Fruit fly (Drosophila melanogaster) whole organism, embryonic: Measurements from ENCODE around the gene CG1640.

Experiments used
- Aef1 ChIP-seq: fragments of 200-800 bp; sonication (Bioruptor generic); IDR thresholded peaks from 3 replicates; pipeline ENCODE4 v1.3.6; 2022; ENCODE audit warnings: missing biosample characterization, missing genetic modification characterization
- B-H2 ChIP-seq: fragments of 200-800 bp; sonication (Bioruptor generic); optimal IDR thresholded peaks from 2 replicates; lab custom pipeline; 2018; ENCODE audit warnings: missing biosample characterization, mild to moderate bottlenecking, missing genetic modification characterization
- CG10366 ChIP-seq: fragments of 200-800 bp; sonication (Bioruptor generic); IDR thresholded peaks from 2 replicates; pipeline ENCODE4 v1.3.6; 2022; ENCODE audit warnings: missing biosample characterization, missing genetic modification characterization
- CG11093 ChIP-seq: fragments of 200-800 bp; sonication (Bioruptor generic); IDR thresholded peaks from 3 replicates; pipeline ENCODE4 v1.3.6; 2022; ENCODE audit warnings: missing biosample characterization, missing genetic modification characterization
- CG11398 ChIP-seq: fragments of 200-800 bp; sonication (Bioruptor generic); optimal IDR thresholded peaks from 2 replicates; lab custom pipeline; 2016; ENCODE audit warnings: missing biosample characterization, missing genetic modification characterization
- CG13775 ChIP-seq: fragments of 200-800 bp; sonication (Bioruptor generic); optimal IDR thresholded peaks from 3 replicates; lab custom pipeline; 2017; ENCODE audit warnings: missing biosample characterization, mild to moderate bottlenecking, missing genetic modification characterization
- CG14050 ChIP-seq: fragments of 200-800 bp; sonication (Bioruptor generic); IDR thresholded peaks from 3 replicates; pipeline ENCODE4 v1.3.6; 2022; ENCODE audit warnings: missing biosample characterization, missing genetic modification characterization
- CG15073 ChIP-seq: fragments of 200-800 bp; sonication (Bioruptor generic); optimal IDR thresholded peaks from 2 replicates; lab custom pipeline; 2016; ENCODE audit warnings: missing biosample characterization, missing genetic modification characterization
- CG15479 ChIP-seq: fragments of 200-800 bp; sonication (Bioruptor generic); optimal IDR thresholded peaks from 3 replicates; lab custom pipeline; 2019; ENCODE audit warnings: missing biosample characterization, mild to moderate bottlenecking, missing genetic modification characterization, moderate library complexity
- CG16863 ChIP-seq: fragments of 200-800 bp; sonication (Bioruptor generic); optimal IDR thresholded peaks from 3 replicates; lab custom pipeline; 2016; ENCODE audit warnings: missing biosample characterization, missing genetic modification characterization
- CG17568 ChIP-seq: fragments of 200-800 bp; sonication (Bioruptor generic); optimal IDR thresholded peaks from 2 replicates; lab custom pipeline; 2018; ENCODE audit warnings: missing biosample characterization, mild to moderate bottlenecking, missing genetic modification characterization, moderate library complexity
- CG2116 ChIP-seq: fragments of 200-800 bp; sonication (Bioruptor generic); optimal IDR thresholded peaks from 3 replicates; lab custom pipeline; 2018; ENCODE audit warnings: missing biosample characterization, mild to moderate bottlenecking, missing genetic modification characterization
- CG2678 ChIP-seq: fragments of 200-800 bp; sonication (Bioruptor generic); optimal IDR thresholded peaks from 3 replicates; lab custom pipeline; 2019; ENCODE audit warnings: missing biosample characterization, mild to moderate bottlenecking, missing genetic modification characterization, moderate library complexity
- CG31365 ChIP-seq: fragments of 200-800 bp; sonication (Bioruptor generic); optimal IDR thresholded peaks from 2 replicates; lab custom pipeline; 2018; ENCODE audit warnings: missing biosample characterization, mild to moderate bottlenecking, missing genetic modification characterization
- CG34376 ChIP-seq: fragments of 200-800 bp; sonication (Bioruptor generic); optimal IDR thresholded peaks from 2 replicates; lab custom pipeline; 2018; ENCODE audit warnings: missing biosample characterization, mild to moderate bottlenecking, missing genetic modification characterization
- CG34422 ChIP-seq: fragments of 200-800 bp; sonication (Bioruptor generic); IDR thresholded peaks from 3 replicates; pipeline ENCODE4 v1.3.6; 2022; ENCODE audit warnings: missing biosample characterization, missing genetic modification characterization
- CG4282 ChIP-seq: fragments of 200-800 bp; sonication (Bioruptor generic); optimal IDR thresholded peaks from 2 replicates; lab custom pipeline; 2016; ENCODE audit warnings: missing biosample characterization, missing genetic modification characterization
- CG4360 ChIP-seq: fragments of 200-800 bp; sonication (Bioruptor generic); IDR thresholded peaks from 2 replicates; pipeline ENCODE4 v1.3.6; 2022; ENCODE audit warnings: missing biosample characterization, missing genetic modification characterization
- CG43689 ChIP-seq: fragments of 200-800 bp; sonication (Bioruptor generic); IDR thresholded peaks from 2 replicates; pipeline ENCODE4 v1.3.6; 2022; ENCODE audit warnings: missing biosample characterization, missing genetic modification characterization
- CG6272 ChIP-seq: fragments of 200-800 bp; sonication (Bioruptor generic); IDR thresholded peaks from 2 replicates; pipeline ENCODE4 v1.3.6; 2022; ENCODE audit warnings: missing biosample characterization, missing genetic modification characterization
- CG6854 ChIP-seq: fragments of 200-800 bp; sonication (Bioruptor generic); optimal IDR thresholded peaks from 3 replicates; lab custom pipeline; 2017; ENCODE audit warnings: missing biosample characterization, mild to moderate bottlenecking, missing genetic modification characterization
- CG8765 ChIP-seq: fragments of 200-800 bp; sonication (Bioruptor generic); IDR thresholded peaks from 2 replicates; pipeline ENCODE4 v1.3.6; 2022; ENCODE audit warnings: missing biosample characterization, missing genetic modification characterization
- CG9437 ChIP-seq: fragments of 200-800 bp; sonication (Bioruptor generic); optimal IDR thresholded peaks from 2 replicates; lab custom pipeline; 2018; ENCODE audit warnings: missing biosample characterization, mild to moderate bottlenecking, missing genetic modification characterization
- Fer1 ChIP-seq: fragments of 200-800 bp; sonication (Bioruptor generic); optimal IDR thresholded peaks from 2 replicates; lab custom pipeline; 2017; ENCODE audit warnings: missing biosample characterization, mild to moderate bottlenecking, missing genetic modification characterization
- Gsc ChIP-seq: fragments of 200-800 bp; sonication (Bioruptor generic); IDR thresholded peaks from 2 replicates; pipeline ENCODE4 v1.3.6; 2022; ENCODE audit warnings: missing biosample characterization, missing genetic modification characterization
- HmgZ ChIP-seq: fragments of 200-800 bp; sonication (Bioruptor generic); optimal IDR thresholded peaks from 2 replicates; lab custom pipeline; 2018; ENCODE audit warnings: missing biosample characterization, mild to moderate bottlenecking, missing genetic modification characterization
- Hmx ChIP-seq: fragments of 200-800 bp; sonication (Bioruptor generic); optimal IDR thresholded peaks from 2 replicates; lab custom pipeline; 2016; ENCODE audit warnings: missing biosample characterization, missing genetic modification characterization
- Hr39 ChIP-seq: fragments of >200 bp; optimal IDR thresholded peaks from 2 replicates; lab custom pipeline; 2017
- Scr ChIP-seq: fragments of 200-800 bp; sonication (Bioruptor generic); IDR thresholded peaks from 2 replicates; pipeline ENCODE4 v1.3.6; 2022; ENCODE audit warnings: missing biosample characterization, missing genetic modification characterization; ENCODE audit not compliant: partially characterized antibody
- Six4 ChIP-seq: fragments of 200-800 bp; sonication (Bioruptor generic); optimal IDR thresholded peaks from 2 replicates; lab custom pipeline; 2016; ENCODE audit warnings: missing biosample characterization, missing genetic modification characterization
- Sox102F ChIP-seq: fragments of 200-800 bp; sonication (Bioruptor generic); optimal IDR thresholded peaks from 2 replicates; lab custom pipeline; 2018; ENCODE audit warnings: missing biosample characterization, mild to moderate bottlenecking, missing genetic modification characterization, moderate library complexity
- Tbp ChIP-seq: fragments of >200 bp; optimal IDR thresholded peaks from 2 replicates; lab custom pipeline; 2018; ENCODE audit warnings: missing biosample characterization, missing genetic modification characterization
- Xrp1 ChIP-seq: fragments of 200-800 bp; sonication (Bioruptor generic); IDR thresholded peaks from 2 replicates; pipeline ENCODE4 v1.3.6; 2022; ENCODE audit warnings: missing biosample characterization, missing genetic modification characterization
- cas ChIP-seq: fragments of 200-800 bp; sonication (Bioruptor generic); IDR thresholded peaks from 2 replicates; pipeline ENCODE4 v1.3.6; 2022; ENCODE audit warnings: missing biosample characterization, missing genetic modification characterization
- caup ChIP-seq: fragments of 200-800 bp; sonication (Bioruptor generic); optimal IDR thresholded peaks from 3 replicates; lab custom pipeline; 2017; ENCODE audit warnings: missing biosample characterization, mild to moderate bottlenecking, missing genetic modification characterization, moderate library complexity; ENCODE audit not compliant: severe bottlenecking
- croc ChIP-seq: fragments of 200-800 bp; sonication (Bioruptor generic); conservative IDR thresholded peaks from 3 replicates; pipeline ENCODE4 v1.3.6; 2022; ENCODE audit warnings: missing biosample characterization, missing genetic modification characterization
- dmrt11E ChIP-seq: fragments of 200-800 bp; sonication (Bioruptor generic); optimal IDR thresholded peaks from 3 replicates; lab custom pipeline; 2018; ENCODE audit warnings: missing biosample characterization, mild to moderate bottlenecking, missing genetic modification characterization, moderate library complexity
- gro ChIP-seq: fragments of 200-800 bp; sonication (Bioruptor generic); optimal IDR thresholded peaks from 2 replicates; lab custom pipeline; 2016; ENCODE audit warnings: missing biosample characterization, missing genetic modification characterization
- hth ChIP-seq: fragments of >200 bp; optimal IDR thresholded peaks from 2 replicates; lab custom pipeline; 2017; ENCODE audit warnings: inconsistent platforms
- ken ChIP-seq: fragments of 200-800 bp; sonication (Bioruptor generic); IDR thresholded peaks from 3 replicates; pipeline ENCODE4 v1.3.6; 2022; ENCODE audit warnings: missing biosample characterization, missing genetic modification characterization
- kni ChIP-seq: fragments of 200-800 bp; sonication (Bioruptor generic); optimal IDR thresholded peaks from 3 replicates; lab custom pipeline; 2017; ENCODE audit warnings: mild to moderate bottlenecking, missing biosample characterization, missing genetic modification reagents, missing genetic modification characterization
- knrl ChIP-seq: fragments of 200-800 bp; sonication (Bioruptor generic); IDR thresholded peaks from 3 replicates; pipeline ENCODE4 v1.3.6; 2022; ENCODE audit warnings: missing biosample characterization, missing genetic modification characterization; ENCODE audit not compliant: partially characterized antibody
- lab ChIP-seq: fragments of 200-800 bp; sonication (Bioruptor generic); optimal IDR thresholded peaks from 3 replicates; lab custom pipeline; 2017; ENCODE audit warnings: missing biosample characterization, missing genetic modification characterization, mild to moderate bottlenecking, moderate library complexity, missing genetic modification reagents
- nau ChIP-seq: fragments of 200-800 bp; sonication (Bioruptor generic); optimal IDR thresholded peaks from 3 replicates; lab custom pipeline; 2017; ENCODE audit warnings: missing biosample characterization, mild to moderate bottlenecking, missing genetic modification characterization, missing genetic modification reagents
- pb ChIP-seq: fragments of 200-800 bp; sonication (Bioruptor generic); optimal IDR thresholded peaks from 3 replicates; lab custom pipeline; 2016; ENCODE audit warnings: missing biosample characterization, missing genetic modification characterization
- pfk ChIP-seq: fragments of 200-800 bp; sonication (Bioruptor generic); optimal IDR thresholded peaks from 2 replicates; lab custom pipeline; 2018; ENCODE audit warnings: missing biosample characterization, mild to moderate bottlenecking, missing genetic modification characterization, moderate library complexity
- pzg ChIP-seq: fragments of 200-800 bp; sonication (Bioruptor generic); optimal IDR thresholded peaks from 3 replicates; lab custom pipeline; 2018; ENCODE audit warnings: missing biosample characterization, mild to moderate bottlenecking, missing genetic modification characterization, moderate library complexity
- sim ChIP-seq: fragments of 200-800 bp; sonication (Bioruptor generic); IDR thresholded peaks from 2 replicates; pipeline ENCODE4 v1.3.6; 2022; ENCODE audit warnings: missing biosample characterization, missing genetic modification characterization
- ttk ChIP-seq: fragments of 200-800 bp; sonication (Bioruptor generic); IDR thresholded peaks from 2 replicates; pipeline ENCODE4 v2.1.2; 2022; ENCODE audit warnings: missing biosample characterization, missing genetic modification characterization
- wek ChIP-seq: fragments of 200-800 bp; sonication (Bioruptor generic); optimal IDR thresholded peaks from 3 replicates; lab custom pipeline; 2018; ENCODE audit warnings: missing biosample characterization, mild to moderate bottlenecking, missing genetic modification characterization, moderate library complexity
- wor ChIP-seq: fragments of 200-800 bp; sonication (Bioruptor generic); IDR thresholded peaks from 2 replicates; pipeline ENCODE4 v1.3.6; 2022; ENCODE audit warnings: missing biosample characterization, missing genetic modification characterization

The CG1640 gene

dm6 chrX:13370826-13371703 lies 659 bp downstream of the CG1640 start (continued):
- TF ChIP-seq CG4282 (GFP tag; lab: Kevin White, UChicago) (no peak), Scr (GFP tag; lab: Robert Waterston, UW) (peak; percentile 65), wek (GFP tag; lab: Kevin White, UChicago) (no peak), CG11093 (no peak), sim (GFP tag; lab: Robert Waterston, UW) (no peak), lab (GFP tag; lab: Kevin White, UChicago) (peak; percentile 19), Six4 (GFP tag; lab: Kevin White, UChicago) (no peak), wor (no peak), Hr39 (lab: Kevin White, UChicago) (no peak), Hmx (GFP tag; lab: Kevin White, UChicago) (no peak), CG10366 (no peak), cas (GFP tag; lab: Robert Waterston, UW) (no peak), CG2116 (peak; percentile 61), caup (GFP tag; lab: Kevin White, UChicago) (no peak), CG43689 (GFP tag; lab: Robert Waterston, UW) (no peak), CG34422 (0 out of 3 replicates have a peak, but pooled peaks have one; percentile 21), Tbp (GFP tag; lab: Kevin White, UChicago) (no peak), B-H2 (no peak), croc (GFP tag; lab: Robert Waterston, UW) (no peak), CG13775 (GFP tag; lab: Kevin White, UChicago) (no peak), pb (no peak), nau (no peak), Xrp1 (GFP tag; lab: Robert Waterston, UW) (no peak), Gsc (GFP tag; lab: Robert Waterston, UW) (no peak), CG2678 (tag; lab: Kevin White, UChicago) (no peak), CG6272 (GFP tag; lab: Robert Waterston, UW) (no peak), CG9437 (GFP tag; lab: Kevin White, UChicago) (no peak), Sox102F (GFP tag; lab: Kevin White, UChicago) (no peak), ttk (no peak), ken (GFP tag; lab: Robert Waterston, UW) (no peak), hth (no peak), dmrt11E (tag; lab: Kevin White, UChicago) (no peak), CG8765 (GFP tag; lab: Robert Waterston, UW) (no peak), kni (GFP tag; lab: Kevin White, UChicago) (no peak), gro (no peak), CG34376 (peak; percentile 2), CG15073 (GFP tag; lab: Kevin White, UChicago) (no peak), CG16863 (GFP tag; lab: Kevin White, UChicago) (no peak), CG15479 (no peak), pzg (GFP tag; lab: Kevin White, UChicago) (peak; percentile 68), knrl (GFP tag; lab: Robert Waterston, UW) (peak; percentile 58), CG4360 (no peak), CG6854 (GFP tag; lab: Kevin White, UChicago) (no peak), CG17568 (GFP tag; lab: Kevin White, UChicago) (no peak), Fer1 (no peak), CG14050 (GFP tag; lab: Robert Waterston, UW) (no peak), Aef1 (GFP tag; lab: Robert Waterston, UW) (no peak), CG31365 (tag; lab: Kevin White, UChicago) (no peak), CG11398 (GFP tag; lab: Kevin White, UChicago) (no peak), pfk (GFP tag; lab: Kevin White, UChicago) (no peak), HmgZ (peak; percentile 59)
